Worm (Caenorhabditis elegans) whole organism, L2 larva: Measurements from ENCODE around the gene W08E12.7.

ENCODE experiments used
- alr-1 ChIP-seq: fragments of 150-350 bp; optimal IDR thresholded peaks from 2 replicates; lab custom pipeline; 2014; ENCODE audit warnings: missing biosample characterization, missing genetic modification characterization
- aly-2 ChIP-seq: fragments of 150-350 bp; optimal IDR thresholded peaks from 2 replicates; lab custom pipeline; 2014; ENCODE audit warnings: missing biosample characterization, missing genetic modification characterization
- ama-1 ChIP-seq: fragments of 150-350 bp; optimal IDR thresholded peaks from 2 replicates; lab custom pipeline; 2018; ENCODE audit warnings: inconsistent platforms
- dmd-4 ChIP-seq: sonication (generic microtip); optimal IDR thresholded peaks from 2 replicates; lab custom pipeline; 2017; ENCODE audit warnings: missing biosample characterization, missing genetic modification characterization
- egl-27 ChIP-seq: sonication (generic microtip); optimal IDR thresholded peaks from 3 replicates; lab custom pipeline; 2017; ENCODE audit warnings: missing biosample characterization, missing genetic modification reagents, missing genetic modification characterization
- elt-3 ChIP-seq: sonication (generic microtip); optimal IDR thresholded peaks from 2 replicates; lab custom pipeline; 2017; ENCODE audit warnings: missing biosample characterization, missing genetic modification characterization
- lin-11 ChIP-seq: fragments of 150-350 bp; sonication (generic microtip); optimal IDR thresholded peaks from 2 replicates; lab custom pipeline; 2014; ENCODE audit warnings: missing biosample characterization, missing genetic modification characterization, inconsistent platforms, mixed read lengths
- mdl-1 ChIP-seq, 2 experiments: fragments of 150-350 bp in 1 of 2; sonication (generic microtip) in 1 of 2; optimal IDR thresholded peaks; 2 replicates each; lab custom pipeline; 2017; ENCODE audit warnings: missing biosample characterization in 2 of 2, missing genetic modification characterization in 2 of 2
- nhr-23 ChIP-seq: fragments of 150-350 bp; optimal IDR thresholded peaks from 2 replicates; lab custom pipeline; 2014; ENCODE audit warnings: missing biosample characterization, missing genetic modification reagents, missing genetic modification characterization
- nhr-25 ChIP-seq: fragments of 150-350 bp; sonication (generic microtip); optimal IDR thresholded peaks from 3 replicates; lab custom pipeline; 2014; ENCODE audit warnings: missing biosample characterization, missing genetic modification characterization
- nhr-6 ChIP-seq: fragments of 150-350 bp; optimal IDR thresholded peaks from 2 replicates; lab custom pipeline; 2014; ENCODE audit warnings: missing biosample characterization, missing genetic modification characterization
- snpc-4 ChIP-seq: fragments of 150-350 bp; optimal IDR thresholded peaks from 2 replicates; lab custom pipeline; 2014; ENCODE audit warnings: missing biosample characterization, missing genetic modification characterization
- unc-62 ChIP-seq: fragments of 150-350 bp; optimal IDR thresholded peaks from 2 replicates; lab custom pipeline; 2014; ENCODE audit warnings: missing biosample characterization, missing genetic modification reagents, missing genetic modification characterization
- zag-1 ChIP-seq: fragments of 150-350 bp; optimal IDR thresholded peaks from 2 replicates; lab custom pipeline; 2014; ENCODE audit warnings: missing biosample characterization, missing genetic modification characterization

DNA sequence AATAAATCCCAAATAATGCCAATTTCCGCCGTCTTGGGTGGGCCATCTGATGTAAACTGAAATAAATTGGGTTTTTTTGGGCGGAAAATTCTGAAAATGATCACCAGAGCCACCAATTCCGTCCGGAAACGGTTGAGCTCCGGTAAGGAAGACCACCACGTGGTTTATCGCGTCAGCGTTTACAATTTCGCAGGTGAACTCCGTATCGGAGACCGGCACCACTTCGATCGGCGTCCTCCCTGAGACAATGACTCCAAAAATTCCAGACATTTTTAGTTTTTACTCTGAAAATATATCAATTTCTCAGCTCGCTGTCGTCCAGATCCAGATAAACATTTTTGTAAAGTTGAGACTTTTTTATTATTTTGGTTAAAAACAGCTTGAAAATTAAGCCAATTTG, 41.6 kb downstream of the W08E12.7 start, which contains the start of gene F42A6.6:
- no peak for TF ChIP-seq alr-1 (tag; lab: Kevin White, UChicago)
- TF ChIP-seq snpc-4 (tag; lab: Kevin White, UChicago): no peak
- no peak for TF ChIP-seq unc-62
- no peak for TF ChIP-seq egl-27 (tag; lab: Kevin White, UChicago)
- TF ChIP-seq zag-1 (tag; lab: Kevin White, UChicago): no peak
- no peak for TF ChIP-seq nhr-23
- no peak for TF ChIP-seq nhr-6 (tag; lab: Kevin White, UChicago)
- TF ChIP-seq nhr-25 (tag; lab: Kevin White, UChicago): no peak
- TF ChIP-seq dmd-4 (tag; lab: Kevin White, UChicago): no peak
- TF ChIP-seq ama-1 (lab: Kevin White, UChicago): peak; percentile 72
- no peak for TF ChIP-seq mdl-1 (tag; optimal IDR thresholded peaks at IDR 0.05; lab: Kevin White, UChicago)
- no peak for TF ChIP-seq lin-11 (tag; lab: Kevin White, UChicago)
- no peak for TF ChIP-seq elt-3 (tag; lab: Kevin White, UChicago)
- TF ChIP-seq aly-2 (tag; lab: Kevin White, UChicago): no peak
